Worm (Caenorhabditis elegans): ENCODE measurements around the gene Y38E10A.3.

The Y38E10A.3 gene

ce11 chrII:12577754-12578153, 3.2 kb upstream of the Y38E10A.3 start, which contains the start of gene clec-8:
Gene clec-8 (minus strand): TSS chrII:12578061.
- TF ChIP-seq T23F11.4 (GFP tag; optimal IDR thresholded peaks at IDR 0.05) (no peak), ceh-9 (tag; optimal IDR thresholded peaks at IDR 0.05) (no peak), lim-6 (tag; optimal IDR thresholded peaks at IDR 0.05) (no peak), Y22D7AL.16 (tag; optimal IDR thresholded peaks at IDR 0.05) (no peak), sox-4 (tag; optimal IDR thresholded peaks at IDR 0.05) (no peak), ama-1 (optimal IDR thresholded peaks at IDR 0.05) (no peak), hlh-6 (tag; optimal IDR thresholded peaks at IDR 0.05) (no peak), pha-2 (tag; optimal IDR thresholded peaks at IDR 0.05) (no peak), ceh-18 (tag; optimal IDR thresholded peaks at IDR 0.05) (no peak), unc-42 (tag; optimal IDR thresholded peaks at IDR 0.05) (no peak), pqm-1 (tag; optimal IDR thresholded peaks at IDR 0.05) (no peak), zip-5 (tag; optimal IDR thresholded peaks at IDR 0.05) (no peak), ceh-45 (GFP tag; IDR thresholded peaks at IDR 0.05) (no peak)

ce11 chrII:12573541-12573940, 1.0 kb downstream of the Y38E10A.3 start, which contains the start of gene Y38E10A.2:
Gene Y38E10A.2 (minus strand): TSS chrII:12573641.
- TF ChIP-seq K02D7.2 (tag; optimal IDR thresholded peaks at IDR 0.05) (no peak), C38D4.7 (GFP tag; optimal IDR thresholded peaks at IDR 0.05) (no peak), nhr-232 (tag; optimal IDR thresholded peaks at IDR 0.05) (no peak), sox-4 (tag; optimal IDR thresholded peaks at IDR 0.05) (no peak), ztf-16 (tag; optimal IDR thresholded peaks at IDR 0.05) (no peak), ceh-9 (tag; optimal IDR thresholded peaks at IDR 0.05) (no peak), ama-1 (optimal IDR thresholded peaks at IDR 0.05) (no peak), sox-2 (GFP tag; IDR thresholded peaks at IDR 0.05) (no peak), ceh-48 (tag; optimal IDR thresholded peaks at IDR 0.05) (no peak)

- no peak for TF ChIP-seq ceh-2 (tag; optimal IDR thresholded peaks at IDR 0.05)
- TF ChIP-seq nhr-232 (tag; optimal IDR thresholded peaks at IDR 0.05): no peak
Observed at ce11 chrII:12572760-12573159, 1.8 kb downstream of the Y38E10A.3 start, which contains the start of gene Y38E10A.35. Gene Y38E10A.35 (minus strand): TSS chrII:12572860.

DNA sequence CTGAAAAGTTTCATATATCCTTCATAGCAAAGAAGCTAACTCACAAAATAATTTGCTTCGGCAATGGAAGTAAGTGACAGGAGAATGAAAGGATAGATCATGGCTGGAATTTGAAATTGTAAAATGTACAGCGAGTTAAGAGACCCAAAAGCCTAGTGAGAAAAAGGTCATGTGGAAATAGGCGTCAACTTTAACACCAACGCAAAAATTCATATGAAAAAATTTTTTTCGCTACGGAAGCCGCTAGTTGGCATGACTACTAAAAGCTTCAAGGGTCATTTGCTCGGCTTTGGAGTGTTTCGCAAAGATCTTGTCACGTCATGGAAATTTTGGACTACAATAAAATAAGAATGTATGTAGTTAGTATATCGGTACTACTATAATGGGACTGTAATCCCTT, 4.0 kb downstream of the Y38E10A.3 start, which contains the start of gene Y38E10A.1:
Gene Y38E10A.1 (minus strand): TSS at position 101 of the 400 bp plus-strand sequence.
- no peak for TF ChIP-seq pha-2 (tag; optimal IDR thresholded peaks at IDR 0.05)
- TF ChIP-seq ama-1 (optimal IDR thresholded peaks at IDR 0.05): no peak
- TF ChIP-seq hlh-8 (tag; optimal IDR thresholded peaks at IDR 0.05): no peak
- TF ChIP-seq hlh-6 (tag; optimal IDR thresholded peaks at IDR 0.05): no peak
- no peak for TF ChIP-seq gmeb-2 (tag; optimal IDR thresholded peaks at IDR 0.05)
- TF ChIP-seq sox-4 (tag; optimal IDR thresholded peaks at IDR 0.05): no peak
- TF ChIP-seq syd-9 (tag; optimal IDR thresholded peaks at IDR 0.05): no peak
- no peak for TF ChIP-seq ceh-18 (tag; optimal IDR thresholded peaks at IDR 0.05)
- TF ChIP-seq mec-3 (tag; optimal IDR thresholded peaks at IDR 0.05; ENCODE audit: borderline replicate concordance): no peak
- TF ChIP-seq sdc-2 (tag; optimal IDR thresholded peaks at IDR 0.05): no peak
- no peak for TF ChIP-seq nhr-232 (tag; optimal IDR thresholded peaks at IDR 0.05)
- no peak for TF ChIP-seq lim-6 (tag; optimal IDR thresholded peaks at IDR 0.05)
- TF ChIP-seq npax-4 (tag; optimal IDR thresholded peaks at IDR 0.05): no peak

- TF ChIP-seq pha-2 (tag; optimal IDR thresholded peaks at IDR 0.05): no peak
- no peak for TF ChIP-seq fkh-6 (tag; optimal IDR thresholded peaks at IDR 0.05)
- no peak for TF ChIP-seq hlh-15 (tag; optimal IDR thresholded peaks at IDR 0.05)
- TF ChIP-seq unc-86 (tag; optimal IDR thresholded peaks at IDR 0.05): no peak
- no peak for TF ChIP-seq hlh-6 (tag; optimal IDR thresholded peaks at IDR 0.05)
- no peak for TF ChIP-seq ama-1 (optimal IDR thresholded peaks at IDR 0.05)
- TF ChIP-seq fkh-10 (GFP tag; optimal IDR thresholded peaks at IDR 0.05): no peak
- TF ChIP-seq dve-1 (tag; optimal IDR thresholded peaks at IDR 0.05): no peak
- TF ChIP-seq unc-42 (tag; optimal IDR thresholded peaks at IDR 0.05): no peak
Observed at ce11 chrII:12565851-12566250, 8.7 kb downstream of the Y38E10A.3 start, which contains the start of gene F49C5.7. Gene F49C5.7 (plus strand): TSS chrII:12566151.

DNA sequence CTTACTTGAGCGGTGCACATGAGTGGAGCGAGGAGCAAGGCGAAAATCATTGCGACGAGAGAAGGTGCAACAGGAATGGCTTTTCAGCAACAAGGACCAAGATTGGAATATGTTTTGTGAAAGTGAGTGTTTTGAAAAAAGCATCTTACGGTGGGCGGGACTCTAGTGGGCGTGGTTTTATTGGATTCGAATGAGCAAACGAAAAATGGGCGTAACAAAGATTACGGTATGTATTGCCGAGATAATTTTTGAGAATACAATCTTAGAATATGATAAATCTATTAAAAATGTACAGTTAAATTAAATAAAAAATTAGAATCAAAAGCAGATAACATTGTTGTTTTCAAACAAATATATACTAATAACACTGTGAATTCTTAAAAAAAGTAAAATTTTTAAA, 14.4 kb downstream of the Y38E10A.3 start, which contains the start of gene F49C5.12:
Gene F49C5.12 (minus strand): TSS at position 101 of the 400 bp plus-strand sequence.
- TF ChIP-seq ceh-24 (tag; optimal IDR thresholded peaks at IDR 0.05): no peak
- no peak for TF ChIP-seq nhr-11 (tag; optimal IDR thresholded peaks at IDR 0.05)
- no peak for TF ChIP-seq ceh-2 (tag; optimal IDR thresholded peaks at IDR 0.05)
- TF ChIP-seq dmd-4 (tag; optimal IDR thresholded peaks at IDR 0.05; ENCODE audit: borderline replicate concordance): no peak
- TF ChIP-seq eyg-1 (tag; optimal IDR thresholded peaks at IDR 0.05): no peak
- no peak for TF ChIP-seq pqm-1 (tag; optimal IDR thresholded peaks at IDR 0.05)
- TF ChIP-seq ceh-18 (tag; optimal IDR thresholded peaks at IDR 0.05): no peak
- TF ChIP-seq lim-6 (tag; optimal IDR thresholded peaks at IDR 0.05): no peak
- no peak for TF ChIP-seq hlh-6 (tag; optimal IDR thresholded peaks at IDR 0.05)
- no peak for TF ChIP-seq hlh-13 (GFP tag; optimal IDR thresholded peaks at IDR 0.05)
